Worm (Caenorhabditis elegans): ENCODE results near the gene srg-15.
A peak's percentile ranks its signal among the peaks of the same experiment; 100 is the strongest.

The srg-15 gene

DNA sequence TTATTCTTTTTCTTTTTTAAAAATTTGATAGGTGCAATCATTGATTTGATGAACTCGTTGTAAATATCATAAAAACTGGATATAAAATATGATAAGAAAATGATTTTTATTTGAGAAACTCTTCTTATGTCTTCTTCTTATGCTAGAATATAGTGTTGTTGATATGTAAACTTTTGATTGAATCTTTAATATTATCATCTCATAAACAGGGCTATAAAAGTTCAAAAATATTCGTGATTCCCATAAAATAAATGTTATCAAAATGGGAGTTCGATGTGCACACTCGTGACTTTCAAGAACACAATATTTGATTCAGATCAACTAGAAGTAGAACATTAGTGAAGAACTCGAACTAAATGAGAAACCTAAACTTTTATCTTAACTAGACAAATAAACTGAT is 28.7 kb upstream of the srg-15 start:
- TF ChIP-seq sup-37 (GFP tag; optimal IDR thresholded peaks at IDR 0.05), result no peak
- TF ChIP-seq nhr-71 (tag; optimal IDR thresholded peaks at IDR 0.05), result peak; percentile 3
- TF ChIP-seq elt-2 (tag; optimal IDR thresholded peaks at IDR 0.05), result peak; percentile 62

ce11 chrII:8738244-8738643 is 28.0 kb upstream of the srg-15 start:
- TF ChIP-seq nhr-11 (tag; optimal IDR thresholded peaks at IDR 0.05) (no peak), elt-2 (tag; optimal IDR thresholded peaks at IDR 0.05) (peak; percentile 22), efl-3 (GFP tag; optimal IDR thresholded peaks at IDR 0.05) (no peak), efl-1 (optimal IDR thresholded peaks at IDR 0.05) (no peak), efl-1 (GFP tag; optimal IDR thresholded peaks at IDR 0.05 in 1 of 2) (peak in 1 of 2 experiments; percentile 23)

DNA sequence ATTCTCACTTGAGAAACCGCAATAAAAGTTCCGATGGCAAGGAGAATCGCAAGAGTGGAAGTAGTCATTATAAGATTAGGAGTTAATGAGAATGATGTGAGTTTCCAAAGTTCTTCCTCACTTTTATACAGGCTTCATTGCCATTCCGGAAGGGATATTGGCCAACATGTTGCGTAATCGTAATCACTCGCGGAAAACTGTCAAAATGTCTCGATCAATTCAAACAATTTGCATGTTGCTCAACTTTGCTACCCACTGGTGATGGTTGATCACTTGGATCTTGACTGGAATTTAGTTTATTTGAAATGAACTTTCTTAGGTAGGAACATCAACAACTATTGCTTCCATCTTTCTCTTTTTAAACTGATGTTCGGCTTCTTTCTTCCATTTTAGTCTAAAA is 27.2 kb upstream of the srg-15 start, which contains the start of gene idpb-4:
TSS of gene idpb-4 (minus strand) at position 101 of the 400 bp plus-strand sequence.
- TF ChIP-seq efl-1 (optimal IDR thresholded peaks at IDR 0.05), result no peak
- peak in 1 of 2 experiments; percentile 24 for TF ChIP-seq efl-1 (GFP tag; optimal IDR thresholded peaks at IDR 0.05 in 1 of 2)
- TF ChIP-seq swsn-7 (tag; optimal IDR thresholded peaks at IDR 0.05), result no peak

DNA sequence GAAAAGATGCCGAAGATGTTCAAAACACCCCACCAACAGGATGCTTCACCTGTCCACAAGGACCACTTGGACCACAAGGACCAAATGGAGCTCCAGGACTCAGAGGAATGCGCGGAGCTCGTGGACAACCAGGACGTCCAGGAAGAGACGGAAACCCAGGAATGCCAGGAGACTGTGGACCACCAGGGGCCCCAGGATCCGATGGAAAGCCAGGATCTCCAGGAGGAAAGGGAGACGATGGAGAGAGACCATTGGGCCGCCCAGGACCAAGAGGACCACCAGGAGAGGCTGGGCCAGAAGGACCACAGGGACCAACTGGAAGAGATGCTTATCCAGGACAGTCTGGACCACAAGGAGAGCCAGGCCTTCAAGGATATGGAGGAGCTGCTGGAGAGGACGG is 23.4 kb upstream of the srg-15 start:
- no peak for TF ChIP-seq C34B4.2 (tag; optimal IDR thresholded peaks at IDR 0.05)
- TF ChIP-seq nhr-76 (tag; optimal IDR thresholded peaks at IDR 0.05), result no peak
- TF ChIP-seq lin-15B (tag; optimal IDR thresholded peaks at IDR 0.05), result no peak
- no peak for TF ChIP-seq jun-1 (tag; optimal IDR thresholded peaks at IDR 0.05)
- TF ChIP-seq blmp-1 (tag; optimal IDR thresholded peaks at IDR 0.05), result no peak
- no peak for TF ChIP-seq zag-1 (tag; optimal IDR thresholded peaks at IDR 0.05)
- TF ChIP-seq ama-1 (optimal IDR thresholded peaks at IDR 0.05), result no peak
- TF ChIP-seq hlh-4 (tag; optimal IDR thresholded peaks at IDR 0.05), result no peak
- no peak for TF ChIP-seq nhr-237 (tag; optimal IDR thresholded peaks at IDR 0.05)
- TF ChIP-seq ces-1 (GFP tag; optimal IDR thresholded peaks at IDR 0.05), result no peak
- TF ChIP-seq fkh-4 (tag; optimal IDR thresholded peaks at IDR 0.05; ENCODE audit: borderline replicate concordance), result no peak
- TF ChIP-seq tbx-2 (tag; optimal IDR thresholded peaks at IDR 0.05), result no peak
- TF ChIP-seq ets-5 (GFP tag; IDR thresholded peaks at IDR 0.05), result no peak

ce11 chrII:8732339-8733100 is 22.3 kb upstream of the srg-15 start, which contains the start of gene rol-6:
TSS of gene rol-6 (plus strand) at chrII:8733050.
- TF ChIP-seq blmp-1 (tag; optimal IDR thresholded peaks at IDR 0.05) (peak; percentile 50), zag-1 (tag; optimal IDR thresholded peaks at IDR 0.05) (no peak), nhr-84 (tag; optimal IDR thresholded peaks at IDR 0.05) (no peak), lir-3 (tag; optimal IDR thresholded peaks at IDR 0.05; ENCODE audit: poor library complexity) (no peak)

- peak; percentile 89 for TF ChIP-seq blmp-1 (tag; optimal IDR thresholded peaks at IDR 0.05)
- TF ChIP-seq fos-1 (tag; optimal IDR thresholded peaks at IDR 0.05), result no peak
Measured at ce11 chrII:8731736-8732229, 21.6 kb upstream of the srg-15 start.

ce11 chrII:8730960-8731693 is 20.9 kb upstream of the srg-15 start:
- TF ChIP-seq lin-39 (tag; optimal IDR thresholded peaks at IDR 0.05), result no peak
- no peak for TF ChIP-seq efl-1 (optimal IDR thresholded peaks at IDR 0.05)
- peak in 1 of 2 experiments; percentile 27 for TF ChIP-seq efl-1 (GFP tag; optimal IDR thresholded peaks at IDR 0.05 in 1 of 2)
- TF ChIP-seq nhr-12 (tag; optimal IDR thresholded peaks at IDR 0.05), result no peak
- peak; percentile 96 for TF ChIP-seq blmp-1 (tag; optimal IDR thresholded peaks at IDR 0.05)
- no peak for TF ChIP-seq nhr-47 (tag; optimal IDR thresholded peaks at IDR 0.05)
- no peak for TF ChIP-seq aly-2 (tag; optimal IDR thresholded peaks at IDR 0.05)
- no peak for TF ChIP-seq nhr-85 (tag)
- no peak for TF ChIP-seq pax-3 (tag; optimal IDR thresholded peaks at IDR 0.05)
- TF ChIP-seq swsn-7 (tag; optimal IDR thresholded peaks at IDR 0.05), result no peak
- no peak for TF ChIP-seq unc-30 (tag; optimal IDR thresholded peaks at IDR 0.05)
- no peak for TF ChIP-seq nhr-84 (tag; optimal IDR thresholded peaks at IDR 0.05)
- TF ChIP-seq isw-1 (GFP tag; IDR thresholded peaks at IDR 0.05), result no peak
- TF ChIP-seq mab-9 (GFP tag; IDR thresholded peaks at IDR 0.05), result no peak
- no peak for TF ChIP-seq lin-15B (tag; optimal IDR thresholded peaks at IDR 0.05)
- peak in 1 of 6 experiments; percentile 87 for TF ChIP-seq elt-3 (tag; optimal IDR thresholded peaks at IDR 0.05)
- TF ChIP-seq nhr-11 (tag; optimal IDR thresholded peaks at IDR 0.05), result no peak
- TF ChIP-seq efl-3 (GFP tag; optimal IDR thresholded peaks at IDR 0.05), result no peak
